Fruit fly (Drosophila melanogaster) S2 (cell line): ENCODE results near the gene RpS10b.

Experiments used
- CG8478 ChIP-seq: fragments of >200 bp; optimal IDR thresholded peaks from 2 replicates; lab custom pipeline; 2018
- CTCF ChIP-seq, 2 experiments: fragments of >200 bp; optimal IDR thresholded peaks; 2 replicates each; lab custom pipeline; 2018

DNA sequence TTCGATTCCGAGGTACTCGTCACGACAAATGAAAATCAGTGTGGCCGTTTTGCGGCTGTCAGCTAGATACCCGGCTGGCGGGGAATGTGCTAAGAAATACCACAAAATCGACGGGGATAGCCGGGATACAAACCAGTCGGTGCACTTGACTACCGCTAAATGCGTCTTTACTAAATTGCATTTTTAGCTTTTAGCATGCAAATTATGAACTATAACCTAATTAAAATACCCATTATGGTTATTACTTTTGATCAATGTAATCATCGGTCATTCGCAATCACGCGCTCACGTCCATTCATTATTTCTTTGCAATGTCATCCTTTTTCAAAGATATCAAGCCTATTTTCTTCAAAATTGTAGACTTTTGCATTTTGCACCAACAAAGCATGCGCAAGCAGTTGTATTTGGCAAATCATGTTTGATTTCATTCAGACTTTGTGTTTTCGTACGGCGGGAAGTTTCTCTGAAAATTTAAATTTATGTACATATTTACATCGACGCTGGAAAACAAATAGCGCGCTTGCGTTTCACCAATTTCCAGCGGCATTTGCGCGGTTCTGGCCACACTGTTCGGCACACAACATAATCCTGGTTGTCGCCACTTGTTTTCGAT, 40.6 kb downstream of the RpS10b start, which contains the start of gene Rcd-1:
- TF ChIP-seq CG8478 (lab: Kevin White, UChicago) (no peak), CTCF (optimal IDR thresholded peaks at IDR 0.05; lab: Kevin White, UChicago) (peak; percentile 19 to 48)
